Worm (Caenorhabditis elegans): ENCODE measurements around the gene clec-50.
"Not testable (repeated sequence)": the region's sequence is repeated elsewhere in the genome, so short reads cannot be mapped to it uniquely, and the experiment has no call there.

Gene clec-50

DNA sequence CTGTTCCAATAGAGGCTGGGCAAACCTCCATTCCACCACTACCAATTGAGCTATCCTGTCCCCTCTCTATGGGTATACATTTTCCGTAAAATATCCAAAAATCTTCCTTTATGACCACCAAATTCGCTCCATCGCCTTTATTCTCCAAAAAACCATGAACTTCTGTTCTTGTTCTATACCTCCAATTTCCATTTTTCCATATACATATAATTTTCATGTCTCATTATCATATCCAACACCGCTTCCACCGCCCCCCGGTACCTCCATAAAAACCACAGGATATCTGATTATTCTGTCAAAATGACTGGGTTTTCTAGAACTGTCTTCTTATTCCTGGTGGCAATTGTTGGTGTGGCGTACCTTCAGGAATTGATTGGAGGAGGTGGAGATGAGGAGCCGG is 39.3 kb downstream of the clec-50 start, which contains the start of gene Y43F8C.17:
Gene Y43F8C.17, plus strand, starts transcription at position 301 of the 400 bp plus-strand sequence.
- no peak for TF ChIP-seq unc-62 (GFP tag; optimal IDR thresholded peaks at IDR 0.05)

DNA sequence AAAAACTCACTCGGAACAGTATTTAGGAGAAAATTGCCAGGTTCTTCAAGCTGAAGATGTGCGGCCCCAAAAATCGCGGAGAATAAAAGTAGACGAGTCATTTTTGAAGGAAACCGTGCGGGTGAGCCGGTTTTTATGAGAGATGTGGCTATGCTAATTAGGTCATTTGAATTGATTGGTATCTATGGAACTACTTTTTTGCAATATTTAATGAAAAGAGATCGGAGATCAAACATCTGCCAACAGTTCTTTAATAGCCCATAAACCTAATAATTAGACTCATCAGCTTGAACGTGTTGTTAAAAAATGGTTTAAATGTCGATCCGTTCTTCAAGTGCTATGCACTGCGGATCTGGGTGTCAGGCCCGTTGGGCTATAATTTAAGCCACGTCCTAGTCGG is 39.7 kb downstream of the clec-50 start, which contains the start of gene Y43F8C.16:
Gene Y43F8C.16, minus strand, starts transcription at position 101 of the 400 bp plus-strand sequence.
- TF ChIP-seq unc-62 (GFP tag; optimal IDR thresholded peaks at IDR 0.05), result no peak

DNA sequence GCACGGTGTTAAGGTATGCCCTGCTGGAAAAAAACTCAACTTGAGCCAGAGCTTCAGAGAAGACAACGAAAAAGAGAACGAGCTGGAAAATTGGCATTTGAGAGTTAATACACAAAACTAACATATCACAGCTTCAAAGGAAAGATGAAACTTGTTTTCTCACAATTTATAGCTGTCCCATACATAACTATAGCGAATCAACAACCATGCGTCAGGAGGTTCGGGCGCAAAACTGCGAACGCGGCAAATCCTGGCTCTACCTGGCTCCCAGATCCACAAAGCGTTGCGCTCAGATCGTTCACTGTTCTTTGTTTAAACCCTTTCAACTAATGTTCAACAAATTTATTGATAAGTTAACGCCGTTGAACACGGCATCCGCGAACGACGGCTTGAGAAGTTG is 43.5 kb downstream of the clec-50 start, which contains the start of gene Y43F8C.23:
Gene Y43F8C.23, minus strand, starts transcription at position 101 of the 400 bp plus-strand sequence.
- TF ChIP-seq unc-62 (GFP tag; optimal IDR thresholded peaks at IDR 0.05), result not testable (repeated sequence)

DNA sequence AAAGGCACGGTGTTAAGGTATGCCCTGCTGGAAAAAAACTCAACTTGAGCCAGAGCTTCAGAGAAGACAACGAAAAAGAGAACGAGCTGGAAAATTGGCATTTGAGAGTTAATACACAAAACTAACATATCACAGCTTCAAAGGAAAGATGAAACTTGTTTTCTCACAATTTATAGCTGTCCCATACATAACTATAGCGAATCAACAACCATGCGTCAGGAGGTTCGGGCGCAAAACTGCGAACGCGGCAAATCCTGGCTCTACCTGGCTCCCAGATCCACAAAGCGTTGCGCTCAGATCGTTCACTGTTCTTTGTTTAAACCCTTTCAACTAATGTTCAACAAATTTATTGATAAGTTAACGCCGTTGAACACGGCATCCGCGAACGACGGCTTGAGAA is 44.7 kb downstream of the clec-50 start, which contains the start of gene Y43F8C.15:
Gene Y43F8C.15, minus strand, starts transcription at position 101 of the 400 bp plus-strand sequence.
- not testable (repeated sequence) for TF ChIP-seq unc-62 (GFP tag; optimal IDR thresholded peaks at IDR 0.05)

DNA sequence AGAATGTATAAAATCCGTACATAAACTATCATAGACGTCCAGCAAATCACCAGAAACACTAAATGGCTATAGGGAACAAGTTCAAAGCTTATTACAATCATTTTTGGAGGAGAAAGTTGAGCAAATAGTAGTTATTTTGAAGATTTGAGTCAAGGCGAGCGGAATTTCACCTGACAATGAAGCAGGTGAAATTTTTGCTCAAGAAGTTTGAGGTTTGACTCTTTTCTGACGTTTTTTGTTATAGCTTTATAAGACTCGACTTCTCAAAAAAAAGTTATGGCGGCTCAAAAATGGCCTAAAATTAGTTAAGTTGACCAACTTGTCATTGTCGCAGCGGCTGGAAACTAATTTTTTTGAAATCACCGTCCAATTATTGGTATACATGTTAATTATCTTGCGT is 46.3 kb downstream of the clec-50 start, which contains the start of gene srv-3:
Gene srv-3, minus strand, starts transcription at position 101 of the 400 bp plus-strand sequence.
- TF ChIP-seq unc-62 (GFP tag; optimal IDR thresholded peaks at IDR 0.05), result no peak

Measured in whole organism, dauer.